Fruit fly (Drosophila melanogaster): ENCODE results near the gene Vha26.

Gene Vha26

dm6 chr3R:5622985-5623630, 31.5 kb downstream of the Vha26 start (continued):
- peak; percentile 48 for TF ChIP-seq sd (tag; optimal IDR thresholded peaks at IDR 0.05)
- TF ChIP-seq dpn (GFP tag; optimal IDR thresholded peaks at IDR 0.05) = peak; percentile 47 to 72
- TF ChIP-seq eve (GFP tag; optimal IDR thresholded peaks at IDR 0.05) = no peak
- TF ChIP-seq Dfd (GFP tag; optimal IDR thresholded peaks at IDR 0.05) = no peak
- TF ChIP-seq CG10274 (GFP tag; optimal IDR thresholded peaks at IDR 0.05) = peak; percentile 11
- peak; percentile 8 for TF ChIP-seq CG3995 (GFP tag; optimal IDR thresholded peaks at IDR 0.05)
- TF ChIP-seq CG14710 (tag; optimal IDR thresholded peaks at IDR 0.05) = peak; percentile 79
- peak; percentile 44 for TF ChIP-seq zf30C (GFP tag; optimal IDR thresholded peaks at IDR 0.05)
- TF ChIP-seq nau (GFP tag; optimal IDR thresholded peaks at IDR 0.05) = peak; percentile 83
- peak in 1 of 2 experiments; percentile 34 for TF ChIP-seq Eip74EF (GFP tag; optimal IDR thresholded peaks at IDR 0.05)
- no peak for TF ChIP-seq ase (GFP tag; IDR thresholded peaks at IDR 0.05)
- peak; percentile 70 for TF ChIP-seq Blimp-1 (GFP tag; optimal IDR thresholded peaks at IDR 0.05)
- TF ChIP-seq gfzf (GFP tag; optimal IDR thresholded peaks at IDR 0.05) = peak; percentile 9
- peak; percentile 72 for TF ChIP-seq Spps (tag; optimal IDR thresholded peaks at IDR 0.05)
- TF ChIP-seq NC2α (GFP tag; optimal IDR thresholded peaks at IDR 0.05) = peak; percentile 82
- peak; percentile 26 for TF ChIP-seq vfl (GFP tag; optimal IDR thresholded peaks at IDR 0.05)
- no peak for TF ChIP-seq CG32532 (GFP tag; IDR thresholded peaks at IDR 0.05)
- peak; percentile 54 for TF ChIP-seq CG1602 (GFP tag; optimal IDR thresholded peaks at IDR 0.05)
- no peak for TF ChIP-seq zen2 (GFP tag; IDR thresholded peaks at IDR 0.05; ENCODE audit: partially characterized antibody)
- TF ChIP-seq CG32767 (GFP tag; IDR thresholded peaks at IDR 0.05) = no peak
- no peak for TF ChIP-seq luna (GFP tag; optimal IDR thresholded peaks at IDR 0.05)
- TF ChIP-seq Dref (GFP tag; IDR thresholded peaks at IDR 0.05) = no peak
- TF ChIP-seq CG13287 (GFP tag; IDR thresholded peaks at IDR 0.05; ENCODE audit: partially characterized antibody) = no peak
- no peak for TF ChIP-seq ci (GFP tag; IDR thresholded peaks at IDR 0.05)
- peak; percentile 71 for TF ChIP-seq trem (tag; optimal IDR thresholded peaks at IDR 0.05)
- peak; percentile 35 to 87 for TF ChIP-seq Pdp1 (GFP tag; optimal IDR thresholded peaks at IDR 0.05)
- TF ChIP-seq CG16779 (GFP tag; IDR thresholded peaks at IDR 0.05) = no peak
- TF ChIP-seq tin (GFP tag; optimal IDR thresholded peaks at IDR 0.05) = peak; percentile 56
- no peak for TF ChIP-seq Taf1 (GFP tag; IDR thresholded peaks at IDR 0.05)
- peak; percentile 66 for TF ChIP-seq lbe (GFP tag; optimal IDR thresholded peaks at IDR 0.05)
- peak; percentile 86 for TF ChIP-seq CG34376 (GFP tag; optimal IDR thresholded peaks at IDR 0.05)
- TF ChIP-seq chm (GFP tag; IDR thresholded peaks at IDR 0.05) = no peak
- TF ChIP-seq pfk (GFP tag; optimal IDR thresholded peaks at IDR 0.05) = peak; percentile 86
- TF ChIP-seq cwo (GFP tag; optimal IDR thresholded peaks at IDR 0.05) = no peak
- no peak for TF ChIP-seq Sin3A (optimal IDR thresholded peaks at IDR 0.05)
- no peak for TF ChIP-seq Ravus (GFP tag; IDR thresholded peaks at IDR 0.05)
- peak; percentile 41 for TF ChIP-seq nmo (GFP tag; optimal IDR thresholded peaks at IDR 0.05)
- no peak for TF ChIP-seq Ets65A (GFP tag)
- peak; percentile 56 for TF ChIP-seq CG17186 (GFP tag; optimal IDR thresholded peaks at IDR 0.05)
- peak in 1 of 3 experiments; percentile 78 for TF ChIP-seq Stat92E (GFP tag; optimal IDR thresholded peaks at IDR 0.05)
- peak; percentile 45 for TF ChIP-seq CG4617 (GFP tag; optimal IDR thresholded peaks at IDR 0.05; ENCODE audit: borderline replicate concordance)
- peak; percentile 76 for TF ChIP-seq CG18619 (GFP tag; optimal IDR thresholded peaks at IDR 0.05)
- TF ChIP-seq hb (GFP tag; IDR thresholded peaks at IDR 0.05; ENCODE audit: partially characterized antibody) = no peak
- TF ChIP-seq CG30403 (GFP tag; optimal IDR thresholded peaks at IDR 0.05) = peak; percentile 42
- TF ChIP-seq al (GFP tag; IDR thresholded peaks at IDR 0.05) = no peak
- peak; percentile 51 for TF ChIP-seq CG9876 (GFP tag; optimal IDR thresholded peaks at IDR 0.05)
- peak; percentile 77 for TF ChIP-seq Side (GFP tag; optimal IDR thresholded peaks at IDR 0.05)
- TF ChIP-seq onecut (GFP tag; IDR thresholded peaks at IDR 0.05) = peak; percentile 97
- peak; percentile 39 for TF ChIP-seq Fer2 (tag; optimal IDR thresholded peaks at IDR 0.05)
- no peak for TF ChIP-seq HLH54F (GFP tag; optimal IDR thresholded peaks at IDR 0.05)

All from whole organism, embryonic.